Fruit fly (Drosophila melanogaster) whole organism, wandering third instar larva: Measurements from ENCODE around the gene CG10584.

Experiments used
- CG9705 ChIP-seq: fragments of 200-800 bp; sonication (Bioruptor generic); optimal IDR thresholded peaks from 2 replicates; lab custom pipeline; 2018; ENCODE audit warnings: missing biosample characterization, mild to moderate bottlenecking, missing genetic modification characterization
- HLH106 ChIP-seq: fragments of 200-800 bp; optimal IDR thresholded peaks from 3 replicates; lab custom pipeline; 2019; ENCODE audit warnings: missing biosample characterization, mild to moderate bottlenecking, missing genetic modification characterization, moderate library complexity
- Hnf4 ChIP-seq: fragments of 200-800 bp; sonication (Bioruptor generic); optimal IDR thresholded peaks from 2 replicates; lab custom pipeline; 2016; ENCODE audit warnings: missing biosample characterization, mild to moderate bottlenecking, missing genetic modification characterization
- Mio ChIP-seq: sonication (Bioruptor generic); optimal IDR thresholded peaks from 2 replicates; lab custom pipeline; 2016; ENCODE audit warnings: missing biosample characterization, missing genetic modification characterization
- OdsH ChIP-seq: fragments of 200-800 bp; sonication (Bioruptor generic); optimal IDR thresholded peaks from 2 replicates; lab custom pipeline; 2016; ENCODE audit warnings: missing biosample characterization, mild to moderate bottlenecking, missing genetic modification characterization
- ey ChIP-seq: fragments of 200-800 bp; sonication (Bioruptor generic); optimal IDR thresholded peaks from 2 replicates; lab custom pipeline; 2016; ENCODE audit warnings: missing biosample characterization, missing genetic modification characterization
- foxo ChIP-seq, 2 experiments: fragments of 200-800 bp; sonication (Bioruptor generic); optimal IDR thresholded peaks; 2 replicates in 1 of 2; 3 replicates in 1 of 2; lab custom pipeline; 2016 to 2017; ENCODE audit warnings: missing biosample characterization in 2 of 2, missing genetic modification characterization in 2 of 2
- fru ChIP-seq: fragments of 200-800 bp; sonication (Bioruptor generic); optimal IDR thresholded peaks from 3 replicates; lab custom pipeline; 2016; ENCODE audit warnings: missing biosample characterization, mild to moderate bottlenecking, missing genetic modification characterization
- lola ChIP-seq: fragments of >200 bp; optimal IDR thresholded peaks from 2 replicates; lab custom pipeline; 2017; ENCODE audit warnings: missing biosample characterization, missing genetic modification characterization

DNA sequence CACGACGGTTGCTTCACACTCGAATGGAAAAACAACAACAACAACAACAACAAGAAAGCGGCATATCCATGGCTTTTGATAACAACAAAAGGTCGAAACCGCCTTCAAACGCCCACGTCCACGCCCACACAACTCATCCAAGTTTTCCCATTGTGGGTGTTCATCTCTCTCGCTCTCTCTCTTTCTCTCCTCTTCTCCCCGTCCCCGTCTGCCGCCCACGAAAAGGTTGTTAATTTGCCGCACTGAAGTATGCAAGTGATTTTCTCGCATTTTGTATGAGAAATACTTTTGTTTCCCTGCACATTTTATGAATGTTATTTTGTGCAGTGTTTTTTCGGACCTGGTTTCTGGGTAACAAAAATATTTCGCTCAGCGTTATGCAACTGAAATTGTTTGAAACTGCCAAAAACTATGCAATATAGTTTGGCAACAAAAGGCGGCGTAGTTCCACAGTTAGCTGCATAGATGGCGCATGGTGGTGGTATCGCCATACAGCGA lies 18.3 kb upstream of the CG10584 start:
- TF ChIP-seq CG9705 (GFP tag; lab: Kevin White, UChicago) (no peak), lola (GFP tag; lab: Kevin White, UChicago) (peak; percentile 94), Hnf4 (GFP tag; lab: Kevin White, UChicago) (no peak), OdsH (GFP tag; lab: Kevin White, UChicago) (peak; percentile 2), ey (GFP tag; lab: Kevin White, UChicago) (peak; percentile 38), HLH106 (tag; lab: Kevin White, UChicago) (peak; percentile 23), foxo (GFP tag; optimal IDR thresholded peaks at IDR 0.05; lab: Kevin White, UChicago) (peak in 1 of 2 experiments; percentile 25), Mio (GFP tag; lab: Kevin White, UChicago) (no peak), fru (GFP tag; lab: Kevin White, UChicago) (peak; percentile 26)
